Worm (Caenorhabditis elegans) whole organism, late embryonic: Measurements from ENCODE around the gene gst-27.

Source experiments
- F13H6.1 ChIP-seq: sonication (generic microtip); optimal IDR thresholded peaks from 2 replicates; lab custom pipeline; 2016; ENCODE audit warnings: missing genetic modification characterization, missing compliant biosample characterization
- K02D7.2 ChIP-seq: sonication (generic microtip); optimal IDR thresholded peaks from 2 replicates; lab custom pipeline; 2017; ENCODE audit warnings: mild to moderate bottlenecking, missing genetic modification characterization, missing compliant biosample characterization
- K09A11.1 ChIP-seq: sonication (generic microtip); optimal IDR thresholded peaks from 2 replicates; lab custom pipeline; 2017; ENCODE audit warnings: antibody characterized with exemption, mild to moderate bottlenecking, missing genetic modification characterization, missing compliant biosample characterization; ENCODE audit not compliant: insufficient read depth
- T23F11.4 ChIP-seq: fragments of 200-800 bp; sonication (Bioruptor generic); optimal IDR thresholded peaks from 2 replicates; lab custom pipeline; 2018; ENCODE audit warnings: mild to moderate bottlenecking, missing genetic modification characterization, missing compliant biosample characterization
- Y22D7AL.16 ChIP-seq: sonication (generic microtip); optimal IDR thresholded peaks from 2 replicates; lab custom pipeline; 2016; ENCODE audit warnings: missing genetic modification characterization, missing compliant biosample characterization
- ama-1 ChIP-seq: fragments of 150-350 bp; optimal IDR thresholded peaks from 2 replicates; lab custom pipeline; 2014
- ceh-19 ChIP-seq: fragments of 200-800 bp; sonication (Bioruptor generic); optimal IDR thresholded peaks from 2 replicates; lab custom pipeline; 2018; ENCODE audit warnings: mild to moderate bottlenecking, missing genetic modification characterization, missing compliant biosample characterization
- ceh-24 ChIP-seq: sonication (generic microtip); optimal IDR thresholded peaks from 2 replicates; lab custom pipeline; 2016; ENCODE audit warnings: mild to moderate bottlenecking, missing genetic modification characterization, missing compliant biosample characterization
- ceh-30 ChIP-seq: fragments of 150-350 bp; optimal IDR thresholded peaks from 2 replicates; lab custom pipeline; 2014; ENCODE audit warnings: missing biosample characterization, missing genetic modification characterization
- ceh-31 ChIP-seq: sonication (generic microtip); optimal IDR thresholded peaks from 2 replicates; lab custom pipeline; 2016; ENCODE audit warnings: missing genetic modification characterization, missing compliant biosample characterization
- ceh-48 ChIP-seq: sonication (generic microtip); optimal IDR thresholded peaks from 2 replicates; lab custom pipeline; 2016; ENCODE audit warnings: missing genetic modification characterization, inconsistent platforms, missing compliant biosample characterization
- ceh-9 ChIP-seq: sonication (generic microtip); optimal IDR thresholded peaks from 2 replicates; lab custom pipeline; 2016; ENCODE audit warnings: mild to moderate bottlenecking, missing genetic modification characterization, inconsistent platforms, missing compliant biosample characterization
- dve-1 ChIP-seq: sonication (generic microtip); optimal IDR thresholded peaks from 2 replicates; lab custom pipeline; 2017; ENCODE audit warnings: antibody characterized with exemption, mild to moderate bottlenecking, missing genetic modification characterization, missing compliant biosample characterization
- eyg-1 ChIP-seq: sonication (generic microtip); optimal IDR thresholded peaks from 2 replicates; lab custom pipeline; 2016; ENCODE audit warnings: missing genotype, missing genetic modification characterization, missing compliant biosample characterization
- fkh-10 ChIP-seq: fragments of 150-350 bp; optimal IDR thresholded peaks from 2 replicates; lab custom pipeline; 2014; ENCODE audit warnings: missing biosample characterization, missing genetic modification reagents, missing genetic modification characterization
- fkh-6 ChIP-seq: sonication (generic microtip); optimal IDR thresholded peaks from 2 replicates; lab custom pipeline; 2016; ENCODE audit warnings: missing genetic modification characterization, missing compliant biosample characterization
- gmeb-2 ChIP-seq: sonication (generic microtip); optimal IDR thresholded peaks from 2 replicates; lab custom pipeline; 2016; ENCODE audit warnings: missing genetic modification characterization, inconsistent platforms, missing compliant biosample characterization
- hlh-30 ChIP-seq: sonication (generic microtip); optimal IDR thresholded peaks from 2 replicates; lab custom pipeline; 2017; ENCODE audit warnings: antibody characterized with exemption, missing genetic modification characterization, missing compliant biosample characterization; ENCODE audit not compliant: insufficient read depth
- lin-11 ChIP-seq: fragments of 200-800 bp; sonication (Bioruptor generic); optimal IDR thresholded peaks from 2 replicates; lab custom pipeline; 2018; ENCODE audit warnings: mild to moderate bottlenecking, missing genetic modification characterization, missing compliant biosample characterization
- mec-3 ChIP-seq: sonication (generic microtip); optimal IDR thresholded peaks from 2 replicates; lab custom pipeline; 2016; ENCODE audit warnings: borderline replicate concordance, missing genetic modification characterization, missing compliant biosample characterization
- nhr-11 ChIP-seq: fragments of 150-350 bp; optimal IDR thresholded peaks from 2 replicates; lab custom pipeline; 2014; ENCODE audit warnings: missing biosample characterization, missing genetic modification characterization
- pag-3 ChIP-seq: sonication (generic microtip); optimal IDR thresholded peaks from 2 replicates; lab custom pipeline; 2016; ENCODE audit warnings: missing compliant biosample characterization, missing genetic modification characterization, borderline replicate concordance
- pat-9 ChIP-seq: fragments of 200-800 bp; sonication (Bioruptor generic); optimal IDR thresholded peaks from 2 replicates; lab custom pipeline; 2018; ENCODE audit warnings: mild to moderate bottlenecking, missing genetic modification characterization, moderate library complexity, missing compliant biosample characterization
- pax-1 ChIP-seq: fragments of 150-350 bp; optimal IDR thresholded peaks from 2 replicates; lab custom pipeline; 2014; ENCODE audit warnings: missing biosample characterization, missing genetic modification characterization
- pha-2 ChIP-seq: sonication (generic microtip); optimal IDR thresholded peaks from 2 replicates; lab custom pipeline; 2017; ENCODE audit warnings: mild to moderate bottlenecking, missing genetic modification characterization, missing compliant biosample characterization
- pha-4 ChIP-seq: fragments of 150-350 bp; optimal IDR thresholded peaks from 2 replicates; lab custom pipeline; 2018; ENCODE audit warnings: missing biosample characterization, missing genetic modification reagents, missing genetic modification characterization
- pqm-1 ChIP-seq: sonication (generic microtip); optimal IDR thresholded peaks from 2 replicates; lab custom pipeline; 2016; ENCODE audit warnings: missing genetic modification characterization, missing compliant biosample characterization
- ref-2 ChIP-seq: sonication (generic microtip); optimal IDR thresholded peaks from 2 replicates; lab custom pipeline; 2016; ENCODE audit warnings: missing genetic modification characterization, missing compliant biosample characterization
- sox-2 ChIP-seq: fragments of 200-800 bp; sonication (Bioruptor generic); IDR thresholded peaks from 2 replicates; pipeline ENCODE4 v1.3.6; 2022; ENCODE audit warnings: missing genetic modification reagents, missing genetic modification characterization, missing compliant biosample characterization
- sox-4 ChIP-seq: sonication (generic microtip); optimal IDR thresholded peaks from 2 replicates; lab custom pipeline; 2017; ENCODE audit warnings: mild to moderate bottlenecking, missing genetic modification characterization, inconsistent platforms, missing compliant biosample characterization
- syd-9 ChIP-seq: sonication (generic microtip); optimal IDR thresholded peaks from 2 replicates; lab custom pipeline; 2016; ENCODE audit warnings: mild to moderate bottlenecking, missing genetic modification characterization, moderate library complexity, missing compliant biosample characterization
- tbx-2 ChIP-seq: sonication (generic microtip); optimal IDR thresholded peaks from 2 replicates; lab custom pipeline; 2016; ENCODE audit warnings: missing genetic modification characterization, missing compliant biosample characterization
- tbx-7 ChIP-seq: sonication (generic microtip); optimal IDR thresholded peaks from 2 replicates; lab custom pipeline; 2016; ENCODE audit warnings: missing genotype, missing genetic modification characterization, missing compliant biosample characterization
- ttx-3 ChIP-seq: sonication (generic microtip); optimal IDR thresholded peaks from 2 replicates; lab custom pipeline; 2016; ENCODE audit warnings: missing genetic modification reagents, missing genetic modification characterization, missing compliant biosample characterization
- unc-3 ChIP-seq, 2 experiments: fragments of 200-800 bp in 1 of 2; sonication (Bioruptor generic) in 1 of 2; sonication (generic microtip) in 1 of 2; conservative IDR thresholded peaks in 1 of 2; optimal IDR thresholded peaks in 1 of 2; 2 replicates each; pipeline versions ENCODE4 v1.3.6 to Lab custom; 2016 to 2022; ENCODE audit warnings: missing compliant biosample characterization in 2 of 2, missing genetic modification characterization in 2 of 2, missing genetic modification reagents in 1 of 2
- unc-42 ChIP-seq: sonication (generic microtip); optimal IDR thresholded peaks from 2 replicates; lab custom pipeline; 2016; ENCODE audit warnings: missing genotype, missing genetic modification characterization, missing compliant biosample characterization
- unc-55 ChIP-seq: sonication (generic microtip); optimal IDR thresholded peaks from 2 replicates; lab custom pipeline; 2017; ENCODE audit warnings: missing biosample characterization, missing genetic modification reagents, missing genetic modification characterization
- unc-86 ChIP-seq: sonication (generic microtip); optimal IDR thresholded peaks from 2 replicates; lab custom pipeline; 2016; ENCODE audit warnings: missing genetic modification characterization, missing compliant biosample characterization
- zip-5 ChIP-seq: sonication (generic microtip); optimal IDR thresholded peaks from 2 replicates; lab custom pipeline; 2016; ENCODE audit warnings: missing genetic modification characterization, missing compliant biosample characterization
- ztf-16 ChIP-seq: sonication (generic microtip); optimal IDR thresholded peaks from 2 replicates; lab custom pipeline; 2017; ENCODE audit warnings: missing genetic modification characterization, missing compliant biosample characterization

The gst-27 gene

ce11 chrII:15178494-15178893, 13.0 kb upstream of the gst-27 start, which contains the start of gene gst-32:
gst-32 (minus strand) TSS chrII:15178594.
- no peak for TF ChIP-seq sox-4
- no peak for TF ChIP-seq T23F11.4 (GFP tag; lab: Kevin White, UChicago)
- no peak for TF ChIP-seq unc-42 (tag; lab: Kevin White, UChicago)
- no peak for TF ChIP-seq ceh-48 (tag; lab: Kevin White, UChicago)
- no peak for TF ChIP-seq Y22D7AL.16 (tag; lab: Kevin White, UChicago)
- no peak for TF ChIP-seq pha-2 (tag; lab: Kevin White, UChicago)
- no peak for TF ChIP-seq tbx-2 (tag; lab: Kevin White, UChicago)
- TF ChIP-seq fkh-10 (GFP tag; lab: Kevin White, UChicago) = no peak
- TF ChIP-seq sox-2 (GFP tag; lab: Robert Waterston, UW) = no peak
- TF ChIP-seq ceh-9 (tag; lab: Kevin White, UChicago) = no peak
- no peak for TF ChIP-seq hlh-30 (tag; lab: Kevin White, UChicago)
- TF ChIP-seq, all 69 proteins: peak for 0

DNA sequence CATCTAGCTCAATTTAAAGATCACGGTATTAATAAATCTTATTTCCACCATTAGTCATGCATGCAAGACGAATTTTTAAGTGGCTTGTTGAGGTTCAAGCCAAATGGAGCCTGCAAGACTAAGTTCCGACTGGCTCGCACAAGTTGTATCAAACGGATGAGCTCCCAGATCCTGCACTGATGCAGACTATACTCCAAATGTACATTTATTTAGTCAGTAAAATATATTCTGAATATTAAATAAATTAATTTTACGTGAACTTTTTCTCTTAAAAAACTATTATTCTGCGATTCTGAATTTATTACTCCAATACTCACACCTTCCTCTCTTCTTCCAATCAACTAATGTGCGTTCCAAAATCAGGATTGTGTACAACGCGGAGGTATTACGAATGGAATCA, 10.1 kb upstream of the gst-27 start, which contains the start of gene Y53F4B.36:
Gene Y53F4B.36 (plus strand): TSS at position 301 of the 400 bp plus-strand sequence.
- TF ChIP-seq nhr-11 (tag; lab: Kevin White, UChicago) (no peak), mec-3 (tag; lab: Kevin White, UChicago) (no peak), unc-42 (tag; lab: Kevin White, UChicago) (no peak), sox-4 (no peak), K09A11.1 (tag; lab: Kevin White, UChicago) (no peak), ceh-19 (no peak), unc-55 (GFP tag; lab: Kevin White, UChicago) (no peak), T23F11.4 (GFP tag; lab: Kevin White, UChicago) (no peak), lin-11 (tag; lab: Kevin White, UChicago) (no peak), pax-1 (tag; lab: Kevin White, UChicago) (no peak), ama-1 (no peak), unc-3 (GFP tag; conservative IDR thresholded peaks at IDR 0.05; lab: Robert Waterston, UW) (no peak), unc-3 (tag; optimal IDR thresholded peaks at IDR 0.05; lab: Kevin White, UChicago) (no peak)

- TF ChIP-seq ztf-16 (tag; lab: Kevin White, UChicago) (no peak), pqm-1 (no peak), zip-5 (tag; lab: Kevin White, UChicago) (no peak), pag-3 (no peak), eyg-1 (tag; lab: Kevin White, UChicago) (no peak), ceh-24 (tag; lab: Kevin White, UChicago) (no peak), dve-1 (tag; lab: Kevin White, UChicago) (no peak), ceh-9 (tag; lab: Kevin White, UChicago) (no peak), tbx-7 (tag; lab: Kevin White, UChicago) (no peak), Y22D7AL.16 (tag; lab: Kevin White, UChicago) (no peak)
These were observed 9.5 kb upstream of the gst-27 start, which contains the start of gene gst-31 for ce11 chrII:15174915-15175548. gst-31 (minus strand) TSS chrII:15174965.

- TF ChIP-seq ceh-30 (tag; lab: Kevin White, UChicago) = no peak
- no peak for TF ChIP-seq unc-86 (tag; lab: Kevin White, UChicago)
- no peak for TF ChIP-seq pha-4
- no peak for TF ChIP-seq ref-2 (tag; lab: Kevin White, UChicago)
- no peak for TF ChIP-seq syd-9 (tag; lab: Kevin White, UChicago)
- no peak for TF ChIP-seq Y22D7AL.16 (tag; lab: Kevin White, UChicago)
- no peak for TF ChIP-seq ztf-16 (tag; lab: Kevin White, UChicago)
- TF ChIP-seq ama-1 = no peak
- TF ChIP-seq ceh-9 (tag; lab: Kevin White, UChicago) = no peak
- TF ChIP-seq nhr-11 (tag; lab: Kevin White, UChicago) = no peak
- no peak for TF ChIP-seq tbx-2 (tag; lab: Kevin White, UChicago)
- TF ChIP-seq ceh-48 (tag; lab: Kevin White, UChicago) = no peak
- TF ChIP-seq K02D7.2 = no peak
- no peak for TF ChIP-seq ceh-31 (tag; lab: Kevin White, UChicago)
- TF ChIP-seq ttx-3 (tag; lab: Kevin White, UChicago) = no peak
- no peak for TF ChIP-seq F13H6.1 (tag; lab: Kevin White, UChicago)
- no peak for TF ChIP-seq sox-2 (GFP tag; lab: Robert Waterston, UW)
- TF ChIP-seq gmeb-2 = no peak
- no peak for TF ChIP-seq fkh-6 (tag; lab: Kevin White, UChicago)
- TF ChIP-seq pat-9 (tag; lab: Kevin White, UChicago) = no peak
These were observed 7.6 kb upstream of the gst-27 start for ce11 chrII:15173174-15173573.
